Worm (Caenorhabditis elegans): ENCODE results near the gene hid-1.

The hid-1 gene

DNA sequence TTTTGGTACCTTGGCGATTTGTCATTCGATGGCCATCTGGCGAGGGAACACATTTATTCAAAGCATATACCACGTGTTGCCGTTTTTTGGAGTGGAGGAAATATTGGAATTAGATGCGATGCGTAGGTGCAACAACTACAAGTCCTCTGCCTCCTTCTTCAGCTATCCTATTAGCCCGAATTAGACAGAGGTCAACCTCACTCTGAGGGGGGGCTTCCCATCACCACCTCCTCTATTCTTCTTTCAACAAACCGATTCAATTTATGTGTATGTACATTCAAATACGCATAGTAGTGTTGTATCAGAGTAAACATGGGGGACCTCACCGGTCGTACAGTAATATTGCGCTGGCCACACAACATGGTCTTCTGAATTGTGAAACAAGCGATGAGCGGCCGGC, 9.0 kb downstream of the hid-1 start:
- TF ChIP-seq egl-43 (GFP tag; IDR thresholded peaks at IDR 0.05) (0 out of 2 replicates have a peak, but pooled peaks have one; percentile 41), dmd-9 (GFP tag; IDR thresholded peaks at IDR 0.05) (no peak), aha-1 (tag) (peak; percentile 86), mes-2 (tag; optimal IDR thresholded peaks at IDR 0.05; ENCODE audit: poor library complexity, severe bottlenecking) (no peak), nhr-77 (tag; optimal IDR thresholded peaks at IDR 0.05) (no peak), daf-12 (tag; optimal IDR thresholded peaks at IDR 0.05) (no peak), nhr-42 (GFP tag; IDR thresholded peaks at IDR 0.05) (no peak), pha-4 (GFP tag; IDR thresholded peaks at IDR 0.05) (no peak), pha-4 (tag; optimal IDR thresholded peaks at IDR 0.05) (peak; percentile 45), zfp-3 (GFP tag; conservative IDR thresholded peaks at IDR 0.05) (no peak)

DNA sequence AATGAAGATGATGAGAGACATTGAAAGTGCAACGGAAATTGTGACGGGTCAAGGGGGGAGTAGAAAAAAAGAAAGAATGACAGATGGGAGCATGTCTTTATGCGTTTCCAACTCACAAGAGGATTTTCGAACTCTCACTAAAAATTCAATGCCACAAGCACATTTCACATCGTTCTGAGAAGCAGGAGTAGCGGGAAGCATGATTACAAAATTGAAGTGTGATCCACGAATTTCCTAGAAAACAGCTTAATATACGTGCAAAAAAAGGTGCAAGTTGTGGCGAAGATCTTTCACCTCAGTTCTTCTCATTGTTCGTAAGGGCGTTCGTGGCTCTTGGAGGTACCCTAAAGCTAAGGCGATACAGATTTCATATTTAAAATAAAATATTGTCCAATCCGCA, 17.9 kb downstream of the hid-1 start:
- TF ChIP-seq ctbp-1 (GFP tag; IDR thresholded peaks at IDR 0.05), result 0 out of 2 replicates have a peak, but pooled peaks have one; percentile 21
- no peak for TF ChIP-seq nhr-237 (tag; optimal IDR thresholded peaks at IDR 0.05)
- no peak for TF ChIP-seq egl-43 (GFP tag; IDR thresholded peaks at IDR 0.05)
- TF ChIP-seq fkh-10 (GFP tag; optimal IDR thresholded peaks at IDR 0.05), result no peak
- no peak for TF ChIP-seq nhr-48 (tag; optimal IDR thresholded peaks at IDR 0.05)

DNA sequence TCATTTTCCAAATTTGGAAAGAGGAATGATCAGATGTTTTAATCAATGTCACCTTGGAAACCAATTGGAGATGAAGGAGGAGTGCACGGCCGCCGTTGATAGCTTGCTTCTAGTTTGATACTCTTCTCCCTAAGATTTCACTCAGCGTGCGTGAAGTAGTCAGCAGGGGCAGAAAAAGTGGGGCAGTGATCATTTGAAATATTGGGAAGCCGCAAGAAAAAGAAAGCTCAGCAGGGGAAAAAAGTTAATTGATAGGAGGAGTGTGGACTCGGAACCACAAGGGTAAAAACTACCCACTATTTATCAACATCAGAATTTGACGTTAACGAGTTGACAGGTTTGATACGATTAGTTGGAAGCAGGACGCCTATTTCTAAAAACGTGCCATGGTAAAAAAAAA, 19.6 kb downstream of the hid-1 start, which contains the start of gene K02E10.7:
Gene K02E10.7 (minus strand): TSS at position 101 of the 400 bp plus-strand sequence.
- TF ChIP-seq lim-7 (GFP tag; IDR thresholded peaks at IDR 0.05), result no peak

DNA sequence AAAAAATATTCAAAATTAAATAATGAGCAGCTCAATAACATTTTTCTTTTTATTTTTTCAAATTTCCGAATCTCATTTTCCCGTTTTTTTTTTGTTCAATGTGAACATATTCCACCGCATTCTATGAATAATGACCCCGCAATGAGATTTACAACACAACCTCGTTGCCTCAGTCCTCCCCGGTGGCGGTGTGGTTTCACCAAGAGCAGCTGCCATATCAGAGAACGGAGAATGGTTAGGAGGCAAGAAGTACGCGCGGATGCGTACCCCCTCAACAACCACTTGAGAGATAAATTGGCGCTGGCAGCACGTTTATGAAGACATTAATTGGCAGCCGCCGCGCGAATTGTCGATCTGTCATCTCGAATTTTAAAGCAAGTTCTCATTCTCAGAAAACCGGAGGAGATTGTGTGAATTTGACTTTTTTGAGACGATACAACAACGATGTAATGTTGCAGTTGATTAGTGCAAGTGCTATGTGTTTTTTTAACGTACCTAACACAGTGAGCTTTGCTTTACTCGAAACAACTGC, 24.9 kb downstream of the hid-1 start:
- TF ChIP-seq mes-2 (tag; optimal IDR thresholded peaks at IDR 0.05; ENCODE audit: poor library complexity, severe bottlenecking) (no peak), unc-62 (GFP tag; optimal IDR thresholded peaks at IDR 0.05 in 1 of 2) (peak in 1 of 2 experiments; percentile 50), unc-62 (tag; optimal IDR thresholded peaks at IDR 0.05) (no peak), ztf-11 (tag; optimal IDR thresholded peaks at IDR 0.05) (no peak), lin-39 (tag; optimal IDR thresholded peaks at IDR 0.05) (no peak)

DNA sequence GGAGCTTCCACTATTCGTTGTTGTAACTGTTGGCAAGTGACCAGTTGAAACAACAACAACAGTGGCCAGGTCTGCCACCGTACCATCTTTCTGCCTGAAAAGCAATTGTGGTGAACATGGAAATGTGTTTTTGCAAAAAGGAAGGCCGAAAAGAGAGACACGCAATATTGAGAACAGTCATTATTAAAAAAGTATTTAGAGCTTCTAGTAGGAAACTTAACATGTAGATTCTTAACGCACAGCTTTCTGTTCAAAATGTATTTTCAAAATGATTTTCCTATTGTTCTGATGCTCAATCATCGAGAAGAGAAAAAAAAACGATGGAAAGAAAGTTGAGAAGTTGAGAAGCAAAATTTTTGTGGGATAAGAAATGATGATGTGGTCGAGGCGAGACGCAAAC, 26.4 kb downstream of the hid-1 start, which contains the start of gene syg-1:
Gene syg-1 (minus strand): TSS at position 101 of the 400 bp plus-strand sequence.
- TF ChIP-seq lin-38 (GFP tag; IDR thresholded peaks at IDR 0.05) (no peak), ceh-44 (GFP tag; IDR thresholded peaks at IDR 0.05) (no peak), tag-97 (GFP tag; IDR thresholded peaks at IDR 0.05) (no peak), pha-4 (GFP tag; IDR thresholded peaks at IDR 0.05) (no peak), pha-4 (tag; optimal IDR thresholded peaks at IDR 0.05) (no peak), nhr-42 (GFP tag; IDR thresholded peaks at IDR 0.05) (no peak), daf-8 (GFP tag; IDR thresholded peaks at IDR 0.05) (no peak), nhr-25 (tag; optimal IDR thresholded peaks at IDR 0.05; ENCODE audit: borderline replicate concordance, insufficient read depth) (no peak), fkh-10 (GFP tag; optimal IDR thresholded peaks at IDR 0.05) (no peak), nhr-76 (tag; optimal IDR thresholded peaks at IDR 0.05) (no peak), ceh-20 (GFP tag; IDR thresholded peaks at IDR 0.05) (no peak), spr-3 (GFP tag; optimal IDR thresholded peaks at IDR 0.05) (no peak), lin-1 (GFP tag; IDR thresholded peaks at IDR 0.05) (no peak), ceh-28 (tag; optimal IDR thresholded peaks at IDR 0.05) (no peak)

DNA sequence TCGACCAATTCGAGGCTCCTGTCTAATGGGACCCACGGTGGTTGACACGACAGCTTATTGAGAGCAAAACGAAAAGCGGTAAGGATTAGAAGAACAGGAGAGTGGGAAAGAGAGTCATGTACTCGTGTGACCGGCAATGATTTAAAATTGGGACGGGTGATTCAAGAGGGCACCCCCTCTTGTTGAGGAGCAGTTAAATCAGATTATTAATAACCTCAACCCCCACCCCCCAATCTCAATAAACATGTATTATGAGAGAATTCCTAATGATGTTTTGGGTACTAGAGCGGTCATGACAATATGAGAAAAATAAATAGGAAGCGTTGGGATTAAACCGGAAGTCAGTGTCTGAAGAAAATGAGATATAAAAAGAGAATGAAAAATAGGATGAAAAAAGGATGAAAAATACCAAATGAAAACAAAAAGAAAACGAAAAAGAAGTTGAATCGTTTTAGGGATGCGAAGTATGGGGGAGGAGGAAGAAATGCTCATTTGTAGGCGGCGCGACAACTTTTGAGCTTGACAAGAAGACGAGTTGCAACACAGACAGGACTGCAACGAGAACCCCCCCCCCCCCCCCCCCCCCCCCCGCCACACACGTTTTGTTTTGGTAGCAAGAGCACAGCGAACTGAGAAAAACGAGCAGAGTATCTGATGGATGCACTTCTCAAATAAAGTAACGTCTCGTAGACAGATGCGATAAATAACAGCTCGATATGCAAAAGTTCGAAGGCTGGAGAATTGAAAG, 28.3 kb downstream of the hid-1 start:
- TF ChIP-seq lin-39 (tag; optimal IDR thresholded peaks at IDR 0.05), result no peak
- TF ChIP-seq unc-62 (GFP tag; optimal IDR thresholded peaks at IDR 0.05 in 1 of 2), result peak in 1 of 2 experiments; percentile 28
- no peak for TF ChIP-seq unc-62 (tag; optimal IDR thresholded peaks at IDR 0.05)
- TF ChIP-seq nhr-42 (GFP tag; IDR thresholded peaks at IDR 0.05), result 0 out of 2 replicates have a peak, but pooled peaks have one; percentile 24
- TF ChIP-seq daf-8 (GFP tag; IDR thresholded peaks at IDR 0.05), result no peak
- peak; percentile 56 for TF ChIP-seq set-16 (GFP tag; IDR thresholded peaks at IDR 0.05)
